Worm (Caenorhabditis elegans): ENCODE data around the gene lgc-27.

The lgc-27 gene

ce11 chrII:4638891-4639290 is 10.0 kb upstream of the lgc-27 start:
- TF ChIP-seq B0261.1 (tag; optimal IDR thresholded peaks at IDR 0.05) (no peak), lag-1 (GFP tag; IDR thresholded peaks at IDR 0.05) (no peak), gei-17 (GFP tag; optimal IDR thresholded peaks at IDR 0.05) (no peak), ceh-58 (GFP tag; IDR thresholded peaks at IDR 0.05) (no peak), ztf-18 (tag; optimal IDR thresholded peaks at IDR 0.05) (no peak), akir-1 (GFP tag; optimal IDR thresholded peaks at IDR 0.05) (no peak), cebp-1 (GFP tag; IDR thresholded peaks at IDR 0.05) (no peak), cebp-1 (tag; optimal IDR thresholded peaks at IDR 0.05) (no peak), ztf-22 (GFP tag; optimal IDR thresholded peaks at IDR 0.05) (no peak), xnd-1 (tag; optimal IDR thresholded peaks at IDR 0.05) (no peak), lin-26 (GFP tag; IDR thresholded peaks at IDR 0.05) (no peak), C17E4.6 (GFP tag; IDR thresholded peaks at IDR 0.05) (no peak), lin-40 (tag; optimal IDR thresholded peaks at IDR 0.05) (no peak), Y53F4B.3 (GFP tag; IDR thresholded peaks at IDR 0.05) (no peak), F33H1.4 (GFP tag; IDR thresholded peaks at IDR 0.05) (no peak), Y79H2A.3 (GFP tag; conservative IDR thresholded peaks at IDR 0.05) (no peak), T26A5.8 (tag; optimal IDR thresholded peaks at IDR 0.05) (no peak), dpl-1 (GFP tag; optimal IDR thresholded peaks at IDR 0.05) (no peak), hrde-1 (tag; optimal IDR thresholded peaks at IDR 0.05; ENCODE audit: borderline replicate concordance) (no peak)

- TF ChIP-seq F10E7.11 (tag; optimal IDR thresholded peaks at IDR 0.05), result no peak
- no peak for TF ChIP-seq K12H6.12 (tag; optimal IDR thresholded peaks at IDR 0.05)
- no peak for TF ChIP-seq mxl-1 (tag; optimal IDR thresholded peaks at IDR 0.05)
- TF ChIP-seq attf-6 (GFP tag; IDR thresholded peaks at IDR 0.05), result no peak
- TF ChIP-seq hmg-20 (GFP tag; IDR thresholded peaks at IDR 0.05), result no peak
- no peak for TF ChIP-seq gei-17 (GFP tag; optimal IDR thresholded peaks at IDR 0.05)
- no peak for TF ChIP-seq F33H1.4 (GFP tag; IDR thresholded peaks at IDR 0.05)
- no peak for TF ChIP-seq lin-54 (GFP tag; optimal IDR thresholded peaks at IDR 0.05)
- no peak for TF ChIP-seq nhr-179 (tag; optimal IDR thresholded peaks at IDR 0.05)
- TF ChIP-seq fkh-3 (tag; optimal IDR thresholded peaks at IDR 0.05), result no peak
- TF ChIP-seq cebp-2 (GFP tag; IDR thresholded peaks at IDR 0.05), result no peak
Observed at ce11 chrII:4640748-4641147, 8.1 kb upstream of the lgc-27 start.

- TF ChIP-seq B0336.3 (GFP tag; IDR thresholded peaks at IDR 0.05), result no peak
Observed at ce11 chrII:4650072-4650471, 1.2 kb downstream of the lgc-27 start.

ce11 chrII:4655834-4656233 is 6.9 kb downstream of the lgc-27 start, which contains the start of gene fut-6:
TSS of gene fut-6 (minus strand) at chrII:4655934.
- TF ChIP-seq attf-5 (GFP tag; optimal IDR thresholded peaks at IDR 0.05), result no peak
- TF ChIP-seq ztf-3 (GFP tag; optimal IDR thresholded peaks at IDR 0.05), result no peak
- no peak for TF ChIP-seq somi-1 (GFP tag; optimal IDR thresholded peaks at IDR 0.05)
- no peak for TF ChIP-seq madf-8 (GFP tag; conservative IDR thresholded peaks at IDR 0.05)
- no peak for TF ChIP-seq C06A6.2 (GFP tag; conservative IDR thresholded peaks at IDR 0.05)
- TF ChIP-seq snpc-1.1 (tag; optimal IDR thresholded peaks at IDR 0.05; ENCODE audit: insufficient read depth), result no peak
- TF ChIP-seq snpc-4 (GFP tag; optimal IDR thresholded peaks at IDR 0.05), result no peak
- TF ChIP-seq snpc-4 (tag; optimal IDR thresholded peaks at IDR 0.05), result no peak
- TF ChIP-seq T07F8.4 (tag; optimal IDR thresholded peaks at IDR 0.05), result no peak
- no peak for TF ChIP-seq B0019.2 (GFP tag; conservative IDR thresholded peaks at IDR 0.05)
- no peak for TF ChIP-seq T26A5.8 (tag; optimal IDR thresholded peaks at IDR 0.05)
- TF ChIP-seq zfh-2 (GFP tag; conservative IDR thresholded peaks at IDR 0.05), result no peak
- TF ChIP-seq F33H1.4 (GFP tag; IDR thresholded peaks at IDR 0.05), result no peak
- no peak for TF ChIP-seq mel-28 (tag; optimal IDR thresholded peaks at IDR 0.05; ENCODE audit: borderline replicate concordance)
- no peak for TF ChIP-seq ztf-6 (GFP tag; IDR thresholded peaks at IDR 0.05)
- no peak for TF ChIP-seq hsf-1 (GFP tag; IDR thresholded peaks at IDR 0.05)
- TF ChIP-seq Y53F4B.3 (GFP tag; IDR thresholded peaks at IDR 0.05), result no peak
- TF ChIP-seq zim-3 (tag; optimal IDR thresholded peaks at IDR 0.05), result no peak
